Fruit fly (Drosophila melanogaster) whole organism, pupa: Measurements from ENCODE around the gene Zasp67.

ENCODE experiments used
- CG10348 ChIP-seq: fragments of 200-800 bp; sonication (Bioruptor generic); IDR thresholded peaks from 2 replicates; pipeline ENCODE4 v1.3.6; 2022; ENCODE audit warnings: missing biosample characterization, missing genetic modification characterization
- CG12605 ChIP-seq: fragments of 200-800 bp; sonication (Bioruptor generic); IDR thresholded peaks from 2 replicates; pipeline ENCODE4 v1.3.6; 2022; ENCODE audit warnings: missing biosample characterization, missing genetic modification characterization
- CG13204 ChIP-seq: fragments of 200-800 bp; sonication (Bioruptor generic); optimal IDR thresholded peaks from 2 replicates; lab custom pipeline; 2018; ENCODE audit warnings: missing biosample characterization, mild to moderate bottlenecking, missing genetic modification characterization, moderate library complexity
- CG14655 ChIP-seq: fragments of 200-800 bp; sonication (Bioruptor generic); optimal IDR thresholded peaks from 3 replicates; lab custom pipeline; 2017; ENCODE audit warnings: mild to moderate bottlenecking, missing biosample characterization, missing genetic modification reagents, missing genetic modification characterization
- CG15710 ChIP-seq: fragments of 200-800 bp; sonication (Bioruptor generic); optimal IDR thresholded peaks from 2 replicates; lab custom pipeline; 2018; ENCODE audit warnings: missing biosample characterization, mild to moderate bottlenecking, missing genetic modification characterization, moderate library complexity
- CG17806 ChIP-seq: fragments of 200-800 bp; sonication (Bioruptor generic); optimal IDR thresholded peaks from 2 replicates; lab custom pipeline; 2018; ENCODE audit warnings: missing biosample characterization, mild to moderate bottlenecking, missing genetic modification characterization, moderate library complexity
- CG32121 ChIP-seq: fragments of 200-800 bp; sonication (Bioruptor generic); IDR thresholded peaks from 2 replicates; pipeline ENCODE4 v1.3.6; 2022; ENCODE audit warnings: missing biosample characterization, missing genetic modification characterization
- CG34367 ChIP-seq: fragments of 200-800 bp; sonication (Bioruptor generic); optimal IDR thresholded peaks from 2 replicates; lab custom pipeline; 2018; ENCODE audit warnings: missing biosample characterization, mild to moderate bottlenecking, missing genetic modification characterization
- CG4496 ChIP-seq: fragments of 200-800 bp; sonication (Bioruptor generic); IDR thresholded peaks from 3 replicates; pipeline ENCODE4 v1.3.6; 2022; ENCODE audit warnings: missing biosample characterization, missing genetic modification characterization
- CG8159 ChIP-seq: fragments of 200-800 bp; sonication (Bioruptor generic); optimal IDR thresholded peaks from 3 replicates; lab custom pipeline; 2018; ENCODE audit warnings: missing biosample characterization, mild to moderate bottlenecking, missing genetic modification characterization, moderate library complexity
- CG8301 ChIP-seq: fragments of 200-800 bp; sonication (Bioruptor generic); optimal IDR thresholded peaks from 2 replicates; lab custom pipeline; 2018; ENCODE audit warnings: missing biosample characterization, mild to moderate bottlenecking, missing genetic modification characterization
- CG9948 ChIP-seq: fragments of 200-800 bp; sonication (Bioruptor generic); optimal IDR thresholded peaks from 2 replicates; lab custom pipeline; 2018; ENCODE audit warnings: missing biosample characterization, mild to moderate bottlenecking, missing genetic modification characterization, moderate library complexity
- D1 ChIP-seq: fragments of 200-800 bp; sonication (Bioruptor generic); optimal IDR thresholded peaks from 2 replicates; lab custom pipeline; 2018; ENCODE audit warnings: missing biosample characterization, mild to moderate bottlenecking, missing genetic modification characterization, moderate library complexity
- EcR ChIP-seq: fragments of 200-800 bp; sonication (Bioruptor generic); optimal IDR thresholded peaks from 3 replicates; lab custom pipeline; 2019; ENCODE audit warnings: missing biosample characterization, missing genetic modification characterization, mild to moderate bottlenecking, moderate library complexity, missing genetic modification reagents
- Ets98B ChIP-seq: fragments of 200-800 bp; sonication (Bioruptor generic); IDR thresholded peaks from 2 replicates; pipeline ENCODE4 v1.3.6; 2022; ENCODE audit warnings: missing biosample characterization, missing genetic modification characterization
- Pif1A ChIP-seq: fragments of 200-800 bp; sonication (Bioruptor generic); optimal IDR thresholded peaks from 3 replicates; lab custom pipeline; 2016; ENCODE audit warnings: missing biosample characterization, missing genetic modification characterization
- Pif1B ChIP-seq: fragments of 200-800 bp; sonication (Bioruptor generic); optimal IDR thresholded peaks from 3 replicates; lab custom pipeline; 2016; ENCODE audit warnings: missing biosample characterization, missing genetic modification characterization
- Snoo ChIP-seq: fragments of 200-800 bp; sonication (Bioruptor generic); optimal IDR thresholded peaks from 3 replicates; lab custom pipeline; 2017; ENCODE audit warnings: missing biosample characterization, mild to moderate bottlenecking, missing genetic modification characterization, inconsistent platforms
- fd96Ca ChIP-seq: fragments of 200-800 bp; sonication (Bioruptor generic); IDR thresholded peaks from 3 replicates; pipeline ENCODE4 v1.3.6; 2022; ENCODE audit warnings: missing biosample characterization, missing genetic modification characterization
- gl ChIP-seq: fragments of 200-800 bp; sonication (Bioruptor generic); optimal IDR thresholded peaks from 2 replicates; lab custom pipeline; 2018; ENCODE audit warnings: missing biosample characterization, mild to moderate bottlenecking, missing genetic modification characterization
- rn ChIP-seq: fragments of 200-800 bp; sonication (Bioruptor generic); IDR thresholded peaks from 2 replicates; pipeline ENCODE4 v1.3.6; 2022; ENCODE audit warnings: missing biosample characterization, missing genetic modification characterization

Zasp67 gene

dm6 chr3L:9836524-9837047 is 39.1 kb upstream of the Zasp67 start, which contains the start of gene I-2:
Gene I-2 (minus strand): TSS chr3L:9836805.
- TF ChIP-seq CG14655 (GFP tag; lab: Kevin White, UChicago) = no peak
- no peak for TF ChIP-seq CG9948
- no peak for TF ChIP-seq CG8159 (tag; lab: Kevin White, UChicago)
- TF ChIP-seq Pif1B (GFP tag; lab: Kevin White, UChicago) = no peak
- TF ChIP-seq CG8301 (tag; lab: Kevin White, UChicago) = no peak
- TF ChIP-seq EcR = no peak
- no peak for TF ChIP-seq CG34367 (tag; lab: Kevin White, UChicago)
- TF ChIP-seq CG12605 (GFP tag; lab: Robert Waterston, UW) = no peak

- TF ChIP-seq CG8301 (tag; lab: Kevin White, UChicago) (no peak), CG12605 (GFP tag; lab: Robert Waterston, UW) (no peak), Pif1B (GFP tag; lab: Kevin White, UChicago) (no peak)
Measured at dm6 chr3L:9832125-9832524, 34.6 kb upstream of the Zasp67 start.

- TF ChIP-seq rn (GFP tag; lab: Robert Waterston, UW) (no peak), Ets98B (GFP tag; lab: Robert Waterston, UW) (no peak), CG13204 (no peak), CG15710 (tag; lab: Kevin White, UChicago) (no peak), CG8301 (tag; lab: Kevin White, UChicago) (no peak), Pif1A (GFP tag; lab: Kevin White, UChicago) (no peak), D1 (tag; lab: Kevin White, UChicago) (no peak), Pif1B (GFP tag; lab: Kevin White, UChicago) (no peak), Snoo (tag; lab: Kevin White, UChicago) (no peak), fd96Ca (GFP tag; lab: Robert Waterston, UW) (no peak), CG10348 (no peak), EcR (no peak), gl (tag; lab: Kevin White, UChicago) (no peak)
- TF ChIP-seq, all 21 proteins: peak for 0
Measured at dm6 chr3L:9829639-9830341, 32.3 kb upstream of the Zasp67 start.

dm6 chr3L:9829154-9829553 is 31.7 kb upstream of the Zasp67 start:
- no peak for TF ChIP-seq CG8159 (tag; lab: Kevin White, UChicago)

dm6 chr3L:9824226-9824625 is 26.7 kb upstream of the Zasp67 start:
- TF ChIP-seq CG14655 (GFP tag; lab: Kevin White, UChicago) = no peak
- TF ChIP-seq fd96Ca (GFP tag; lab: Robert Waterston, UW) = no peak
- no peak for TF ChIP-seq CG13204
- TF ChIP-seq CG15710 (tag; lab: Kevin White, UChicago) = no peak
- no peak for TF ChIP-seq Pif1B (GFP tag; lab: Kevin White, UChicago)
- no peak for TF ChIP-seq Pif1A (GFP tag; lab: Kevin White, UChicago)
- no peak for TF ChIP-seq CG32121 (GFP tag; lab: Robert Waterston, UW)
- no peak for TF ChIP-seq Ets98B (GFP tag; lab: Robert Waterston, UW)
- TF ChIP-seq CG9948 = no peak
- no peak for TF ChIP-seq CG8159 (tag; lab: Kevin White, UChicago)
- no peak for TF ChIP-seq Snoo (tag; lab: Kevin White, UChicago)
- TF ChIP-seq CG17806 (tag; lab: Kevin White, UChicago) = no peak
- no peak for TF ChIP-seq gl (tag; lab: Kevin White, UChicago)
- TF ChIP-seq CG10348 = no peak
- no peak for TF ChIP-seq CG34367 (tag; lab: Kevin White, UChicago)
- no peak for TF ChIP-seq CG4496 (GFP tag; lab: Robert Waterston, UW)
- TF ChIP-seq EcR = no peak

dm6 chr3L:9823797-9824196 is 26.3 kb upstream of the Zasp67 start, which contains the start of gene Ilp5:
Gene Ilp5 (minus strand): TSS chr3L:9823897.
- no peak for TF ChIP-seq CG14655 (GFP tag; lab: Kevin White, UChicago)
- no peak for TF ChIP-seq CG32121 (GFP tag; lab: Robert Waterston, UW)
- no peak for TF ChIP-seq CG9948
- TF ChIP-seq CG15710 (tag; lab: Kevin White, UChicago) = no peak
- no peak for TF ChIP-seq Pif1A (GFP tag; lab: Kevin White, UChicago)
- TF ChIP-seq Ets98B (GFP tag; lab: Robert Waterston, UW) = no peak
- TF ChIP-seq CG13204 = no peak
- no peak for TF ChIP-seq fd96Ca (GFP tag; lab: Robert Waterston, UW)
- no peak for TF ChIP-seq rn (GFP tag; lab: Robert Waterston, UW)
- no peak for TF ChIP-seq CG10348
- TF ChIP-seq EcR = no peak
- TF ChIP-seq CG34367 (tag; lab: Kevin White, UChicago) = no peak
- TF ChIP-seq CG8301 (tag; lab: Kevin White, UChicago) = no peak
- no peak for TF ChIP-seq CG12605 (GFP tag; lab: Robert Waterston, UW)
